Worm (Caenorhabditis elegans) whole organism, early embryonic: ENCODE data around the gene bet-2.

Experiments
- F13C5.2 ChIP-seq: sonication (generic microtip); optimal IDR thresholded peaks from 2 replicates; lab custom pipeline; 2017; ENCODE audit warnings: mild to moderate bottlenecking, missing genetic modification characterization, inconsistent platforms, missing compliant biosample characterization
- ama-1 ChIP-seq: fragments of 150-350 bp; optimal IDR thresholded peaks from 2 replicates; lab custom pipeline; 2014
- ets-7 ChIP-seq: sonication (generic microtip); optimal IDR thresholded peaks from 2 replicates; lab custom pipeline; 2016; ENCODE audit warnings: missing genotype, missing genetic modification characterization, missing compliant biosample characterization
- flt-1 ChIP-seq: fragments of 200-800 bp; sonication (Bioruptor generic); IDR thresholded peaks from 2 replicates; pipeline ENCODE4 v1.3.6; 2022; ENCODE audit warnings: missing genetic modification characterization, missing compliant biosample characterization
- hmbx-1 ChIP-seq: sonication (generic microtip); optimal IDR thresholded peaks from 2 replicates; lab custom pipeline; 2016; ENCODE audit warnings: mild to moderate bottlenecking, missing genetic modification characterization, missing compliant biosample characterization
- hmg-4 ChIP-seq: fragments of 200-800 bp; sonication (Bioruptor generic); optimal IDR thresholded peaks from 2 replicates; lab custom pipeline; 2018; ENCODE audit warnings: mild to moderate bottlenecking, missing genetic modification characterization, missing compliant biosample characterization

- TF ChIP-seq ama-1 (lab: Kevin White, UChicago) (no peak), flt-1 (no peak), ets-7 (tag; lab: Kevin White, UChicago) (no peak), hmg-4 (GFP tag; lab: Kevin White, UChicago) (no peak), F13C5.2 (no peak), hmbx-1 (tag; lab: Kevin White, UChicago) (no peak)
These were observed 47.0 kb downstream of the bet-2 start for ce11 chrX:10616041-10616440.
